Worm (Caenorhabditis elegans) whole organism, L2 larva: Measurements from ENCODE around the gene srd-44.

Experiments
- R02D3.7 ChIP-seq: fragments of 150-350 bp; optimal IDR thresholded peaks from 2 replicates; lab custom pipeline; 2014; ENCODE audit warnings: missing biosample characterization, missing genetic modification characterization
- Y55F3AM.14 ChIP-seq: fragments of 200-800 bp; sonication (Bioruptor generic); optimal IDR thresholded peaks from 2 replicates; lab custom pipeline; 2018; ENCODE audit warnings: mild to moderate bottlenecking, missing genetic modification characterization, missing compliant biosample characterization
- blmp-1 ChIP-seq: sonication (generic microtip); optimal IDR thresholded peaks from 2 replicates; lab custom pipeline; 2017; ENCODE audit warnings: missing genetic modification characterization, mild to moderate bottlenecking, missing compliant biosample characterization, antibody characterized with exemption, moderate library complexity; ENCODE audit not compliant: insufficient read depth
- lin-13 ChIP-seq: fragments of 150-350 bp; optimal IDR thresholded peaks from 2 replicates; lab custom pipeline; 2014; ENCODE audit warnings: missing biosample characterization, missing genetic modification reagents, missing genetic modification characterization
- nhr-12 ChIP-seq: fragments of 150-350 bp; optimal IDR thresholded peaks from 2 replicates; lab custom pipeline; 2014; ENCODE audit warnings: missing biosample characterization, missing genetic modification characterization
- sem-4 ChIP-seq: fragments of 150-350 bp; optimal IDR thresholded peaks from 2 replicates; lab custom pipeline; 2014; ENCODE audit warnings: missing biosample characterization, missing genetic modification reagents, missing genetic modification characterization
- snpc-4 ChIP-seq: fragments of 150-350 bp; optimal IDR thresholded peaks from 2 replicates; lab custom pipeline; 2014; ENCODE audit warnings: missing biosample characterization, missing genetic modification characterization
- unc-62 ChIP-seq: fragments of 150-350 bp; optimal IDR thresholded peaks from 2 replicates; lab custom pipeline; 2014; ENCODE audit warnings: missing biosample characterization, missing genetic modification reagents, missing genetic modification characterization

DNA sequence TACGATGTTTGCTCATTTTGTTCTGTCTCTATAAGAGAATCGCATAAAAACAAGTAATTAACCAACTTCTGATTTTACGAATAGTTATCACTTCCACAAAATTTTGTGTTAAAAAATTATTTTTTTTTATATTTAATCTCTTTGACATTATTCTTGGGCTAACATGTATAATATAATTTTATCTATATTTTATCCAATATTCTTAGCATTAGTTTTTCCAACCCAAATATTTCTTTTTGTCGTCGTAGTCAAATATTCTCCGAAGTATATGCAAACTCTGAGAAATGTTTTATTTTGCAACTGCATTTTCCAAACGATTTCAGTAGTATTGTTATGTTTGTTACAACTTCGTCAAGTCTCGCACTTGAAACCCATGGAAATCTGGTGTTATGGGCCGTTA is 4.8 kb upstream of the srd-44 start, which contains the start of gene srd-47:
- no peak for TF ChIP-seq lin-13
- no peak for TF ChIP-seq Y55F3AM.14 (GFP tag; lab: Kevin White, UChicago)
- no peak for TF ChIP-seq R02D3.7
- no peak for TF ChIP-seq unc-62 (GFP tag; lab: Kevin White, UChicago)
- TF ChIP-seq snpc-4 (tag; lab: Kevin White, UChicago), result no peak
- no peak for TF ChIP-seq nhr-12 (tag; lab: Kevin White, UChicago)
- TF ChIP-seq blmp-1 (tag; lab: Kevin White, UChicago), result no peak
- TF ChIP-seq sem-4 (tag; lab: Kevin White, UChicago), result no peak
